Fruit fly (Drosophila melanogaster) whole organism, wandering third instar larva: ENCODE data around the gene CG4613.

Experiments
- Abd-B ChIP-seq: fragments of >200 bp; optimal IDR thresholded peaks from 2 replicates; lab custom pipeline; 2017; ENCODE audit warnings: missing biosample characterization, missing genetic modification characterization
- CG32264 ChIP-seq: fragments of 200-800 bp; sonication (Bioruptor generic); optimal IDR thresholded peaks from 2 replicates; lab custom pipeline; 2016; ENCODE audit warnings: missing biosample characterization, missing genetic modification characterization
- CG9705 ChIP-seq: fragments of 200-800 bp; sonication (Bioruptor generic); optimal IDR thresholded peaks from 2 replicates; lab custom pipeline; 2018; ENCODE audit warnings: missing biosample characterization, mild to moderate bottlenecking, missing genetic modification characterization
- CrebA ChIP-seq: fragments of 200-800 bp; sonication (Bioruptor generic); optimal IDR thresholded peaks from 2 replicates; lab custom pipeline; 2016; ENCODE audit warnings: missing biosample characterization, mild to moderate bottlenecking, missing genetic modification characterization, borderline replicate concordance
- Dfd ChIP-seq: fragments of >200 bp; optimal IDR thresholded peaks from 2 replicates; lab custom pipeline; 2017; ENCODE audit warnings: missing biosample characterization, missing genetic modification characterization
- HLH106 ChIP-seq: fragments of 200-800 bp; optimal IDR thresholded peaks from 3 replicates; lab custom pipeline; 2019; ENCODE audit warnings: missing biosample characterization, mild to moderate bottlenecking, missing genetic modification characterization, moderate library complexity
- Hr78 ChIP-seq: fragments of >200 bp; optimal IDR thresholded peaks from 2 replicates; lab custom pipeline; 2017; ENCODE audit warnings: missing biosample characterization, missing genetic modification characterization
- Hr83 ChIP-seq: fragments of 200-300 bp; sonication (Bioruptor generic); optimal IDR thresholded peaks from 2 replicates; lab custom pipeline; 2016; ENCODE audit warnings: missing biosample characterization, mild to moderate bottlenecking, missing genetic modification characterization, moderate library complexity; ENCODE audit not compliant: poor library complexity, severe bottlenecking
- Jra ChIP-seq: sonication (Bioruptor generic); optimal IDR thresholded peaks from 2 replicates; lab custom pipeline; 2016; ENCODE audit warnings: missing biosample characterization, missing genetic modification characterization
- Mio ChIP-seq: sonication (Bioruptor generic); optimal IDR thresholded peaks from 2 replicates; lab custom pipeline; 2016; ENCODE audit warnings: missing biosample characterization, missing genetic modification characterization
- Myc ChIP-seq: fragments of >200 bp; optimal IDR thresholded peaks from 2 replicates; lab custom pipeline; 2017
- N ChIP-seq: fragments of >200 bp; optimal IDR thresholded peaks from 2 replicates; lab custom pipeline; 2018; ENCODE audit warnings: missing biosample characterization, missing external identifiers, missing genetic modification characterization
- OdsH ChIP-seq: fragments of 200-800 bp; sonication (Bioruptor generic); optimal IDR thresholded peaks from 2 replicates; lab custom pipeline; 2016; ENCODE audit warnings: missing biosample characterization, mild to moderate bottlenecking, missing genetic modification characterization
- Rel ChIP-seq, 2 experiments: fragments of 200-800 bp; sonication (Bioruptor generic) in 1 of 2; optimal IDR thresholded peaks; 2 replicates in 1 of 2; 3 replicates in 1 of 2; lab custom pipeline; 2016 to 2019; ENCODE audit warnings: mild to moderate bottlenecking in 2 of 2, missing biosample characterization in 2 of 2, missing genetic modification characterization in 2 of 2, moderate library complexity in 1 of 2
- Sp1 ChIP-seq: fragments of 200-800 bp; sonication (Bioruptor generic); optimal IDR thresholded peaks from 3 replicates; lab custom pipeline; 2019; ENCODE audit warnings: missing biosample characterization, mild to moderate bottlenecking, missing genetic modification characterization, moderate library complexity
- Vsx2 ChIP-seq: fragments of 200-300, 225-300 bp; sonication (Bioruptor generic); optimal IDR thresholded peaks from 2 replicates; lab custom pipeline; 2018; ENCODE audit warnings: missing biosample characterization, missing genetic modification characterization; ENCODE audit not compliant: partially characterized antibody
- br ChIP-seq: fragments of 200-800 bp; sonication (Bioruptor generic); optimal IDR thresholded peaks from 2 replicates; lab custom pipeline; 2016; ENCODE audit warnings: missing biosample characterization, missing genetic modification characterization
- brk ChIP-seq: fragments of 200-800 bp; sonication (Bioruptor generic); optimal IDR thresholded peaks from 2 replicates; lab custom pipeline; 2016; ENCODE audit warnings: missing biosample characterization, mild to moderate bottlenecking, missing genetic modification characterization
- dl ChIP-seq, 2 experiments: fragments of 175-275, 200-275 bp in 1 of 2; fragments of 200-275 bp in 1 of 2; sonication (Bioruptor generic); optimal IDR thresholded peaks; lab custom pipeline; 2018; ENCODE audit warnings: mild to moderate bottlenecking in 2 of 2, missing biosample characterization in 2 of 2, missing genetic modification characterization in 2 of 2, moderate library complexity in 2 of 2; ENCODE audit not compliant: partially characterized antibody in 2 of 2, insufficient read depth in 1 of 2
- dsf ChIP-seq: sonication (Bioruptor generic); optimal IDR thresholded peaks from 2 replicates; lab custom pipeline; 2016; ENCODE audit warnings: missing biosample characterization, missing genetic modification characterization, borderline replicate concordance
- ey ChIP-seq: fragments of 200-800 bp; sonication (Bioruptor generic); optimal IDR thresholded peaks from 2 replicates; lab custom pipeline; 2016; ENCODE audit warnings: missing biosample characterization, missing genetic modification characterization
- foxo ChIP-seq, 2 experiments: fragments of 200-800 bp; sonication (Bioruptor generic); optimal IDR thresholded peaks; 2 replicates in 1 of 2; 3 replicates in 1 of 2; lab custom pipeline; 2016 to 2017; ENCODE audit warnings: missing biosample characterization in 2 of 2, missing genetic modification characterization in 2 of 2
- fru ChIP-seq: fragments of 200-800 bp; sonication (Bioruptor generic); optimal IDR thresholded peaks from 3 replicates; lab custom pipeline; 2016; ENCODE audit warnings: missing biosample characterization, mild to moderate bottlenecking, missing genetic modification characterization
- h ChIP-seq: fragments of 200-800 bp; sonication (Bioruptor generic); optimal IDR thresholded peaks from 3 replicates; lab custom pipeline; 2016; ENCODE audit warnings: missing biosample characterization, mild to moderate bottlenecking, missing genetic modification characterization
- jim ChIP-seq: fragments of 175-275, 200-325 bp; sonication (Bioruptor generic); optimal IDR thresholded peaks from 2 replicates; lab custom pipeline; 2016; ENCODE audit warnings: missing biosample characterization, mild to moderate bottlenecking, missing genetic modification characterization
- lola ChIP-seq: fragments of >200 bp; optimal IDR thresholded peaks from 2 replicates; lab custom pipeline; 2017; ENCODE audit warnings: missing biosample characterization, missing genetic modification characterization
- pan ChIP-seq: fragments of >200 bp; optimal IDR thresholded peaks from 2 replicates; lab custom pipeline; 2017
- psq ChIP-seq: fragments of 200-800 bp; sonication (Bioruptor generic); optimal IDR thresholded peaks from 3 replicates; lab custom pipeline; 2017; ENCODE audit warnings: missing biosample characterization, mild to moderate bottlenecking, missing genetic modification characterization, moderate library complexity
- rgr ChIP-seq: fragments of 200-800 bp; sonication (Bioruptor generic); optimal IDR thresholded peaks from 3 replicates; lab custom pipeline; 2016; ENCODE audit warnings: missing biosample characterization, mild to moderate bottlenecking, missing genetic modification characterization
- sage ChIP-seq: fragments of 200-800 bp; sonication (Bioruptor generic); optimal IDR thresholded peaks from 2 replicates; lab custom pipeline; 2016; ENCODE audit warnings: missing biosample characterization, mild to moderate bottlenecking, missing genetic modification characterization
- sv ChIP-seq: fragments of 200-800 bp; sonication (Bioruptor generic); optimal IDR thresholded peaks from 3 replicates; lab custom pipeline; 2016; ENCODE audit warnings: missing biosample characterization, missing genetic modification characterization
- tai ChIP-seq: sonication (Bioruptor generic); optimal IDR thresholded peaks from 2 replicates; lab custom pipeline; 2016; ENCODE audit warnings: missing biosample characterization, missing genetic modification characterization
- woc ChIP-seq: sonication (Bioruptor generic); optimal IDR thresholded peaks from 2 replicates; lab custom pipeline; 2016; ENCODE audit warnings: missing biosample characterization, mild to moderate bottlenecking, missing genetic modification characterization

CG4613 gene

dm6 chr3L:14515690-14516089 is 5.8 kb downstream of the CG4613 start:
- TF ChIP-seq Hr78 (no peak), sage (no peak), br (GFP tag; lab: Kevin White, UChicago) (no peak), Rel (GFP tag; optimal IDR thresholded peaks at IDR 0.05; lab: Kevin White, UChicago) (no peak), Rel (tag; optimal IDR thresholded peaks at IDR 0.05; lab: Kevin White, UChicago) (no peak), Mio (GFP tag; lab: Kevin White, UChicago) (no peak), dl (GFP tag; optimal IDR thresholded peaks at IDR 0.05; lab: Kevin White, UChicago; ENCODE audit: insufficient read depth in 1 of 2, partially characterized antibody in 2 of 2) (no peak), sv (no peak), N (GFP tag; lab: Kevin White, UChicago) (no peak), CG9705 (GFP tag; lab: Kevin White, UChicago) (no peak), woc (GFP tag; lab: Kevin White, UChicago) (no peak), Myc (lab: Kevin White, UChicago) (no peak), OdsH (GFP tag; lab: Kevin White, UChicago) (no peak), Abd-B (GFP tag; lab: Kevin White, UChicago) (no peak), Jra (GFP tag; lab: Kevin White, UChicago) (no peak), CG32264 (GFP tag; lab: Kevin White, UChicago) (no peak), Sp1 (GFP tag; lab: Kevin White, UChicago) (no peak), Dfd (GFP tag; lab: Kevin White, UChicago) (no peak), tai (no peak)
- TF ChIP-seq, all 38 proteins: peak for 0

DNA sequence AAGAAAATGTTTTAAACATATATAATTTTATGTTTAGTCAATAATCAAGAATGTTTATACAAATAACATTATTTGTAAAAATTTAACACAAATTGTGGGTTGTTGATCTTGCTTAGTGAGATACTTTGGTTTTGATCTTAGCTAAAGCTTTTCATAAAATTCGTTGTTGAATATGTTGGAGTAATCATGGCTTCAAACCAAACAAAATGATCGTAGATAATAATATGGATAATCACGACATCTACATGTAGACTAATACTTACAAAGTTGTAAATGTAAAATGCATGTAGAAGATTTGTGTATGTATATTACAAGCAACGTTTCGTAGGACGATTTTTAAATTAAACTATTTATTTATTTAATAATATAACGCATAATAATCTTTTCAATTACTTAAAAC is 8.2 kb downstream of the CG4613 start:
- TF ChIP-seq brk (GFP tag; lab: Kevin White, UChicago) (peak; percentile 6), Myc (lab: Kevin White, UChicago) (peak; percentile 53), Dfd (GFP tag; lab: Kevin White, UChicago) (no peak)

dm6 chr3L:14509981-14510380 is 11.5 kb downstream of the CG4613 start:
- TF ChIP-seq dl (GFP tag; optimal IDR thresholded peaks at IDR 0.05; lab: Kevin White, UChicago; ENCODE audit: insufficient read depth in 1 of 2, partially characterized antibody in 2 of 2): no peak
- TF ChIP-seq fru (GFP tag; lab: Kevin White, UChicago): peak; percentile 19
- peak; percentile 47 for TF ChIP-seq br (GFP tag; lab: Kevin White, UChicago)
- TF ChIP-seq h: peak; percentile 2
- peak; percentile 13 for TF ChIP-seq CrebA (GFP tag; lab: Kevin White, UChicago)
- TF ChIP-seq psq (GFP tag; lab: Kevin White, UChicago): peak; percentile 31
- no peak for TF ChIP-seq CG32264 (GFP tag; lab: Kevin White, UChicago)
- TF ChIP-seq sv: no peak
- peak; percentile 43 for TF ChIP-seq Sp1 (GFP tag; lab: Kevin White, UChicago)
- TF ChIP-seq Hr83 (GFP tag; lab: Kevin White, UChicago): no peak
- no peak for TF ChIP-seq foxo (GFP tag; optimal IDR thresholded peaks at IDR 0.05; lab: Kevin White, UChicago)
- TF ChIP-seq jim (GFP tag; lab: Kevin White, UChicago): peak; percentile 98
- no peak for TF ChIP-seq Rel (GFP tag; optimal IDR thresholded peaks at IDR 0.05; lab: Kevin White, UChicago)
- peak; percentile 36 for TF ChIP-seq Rel (tag; optimal IDR thresholded peaks at IDR 0.05; lab: Kevin White, UChicago)

DNA sequence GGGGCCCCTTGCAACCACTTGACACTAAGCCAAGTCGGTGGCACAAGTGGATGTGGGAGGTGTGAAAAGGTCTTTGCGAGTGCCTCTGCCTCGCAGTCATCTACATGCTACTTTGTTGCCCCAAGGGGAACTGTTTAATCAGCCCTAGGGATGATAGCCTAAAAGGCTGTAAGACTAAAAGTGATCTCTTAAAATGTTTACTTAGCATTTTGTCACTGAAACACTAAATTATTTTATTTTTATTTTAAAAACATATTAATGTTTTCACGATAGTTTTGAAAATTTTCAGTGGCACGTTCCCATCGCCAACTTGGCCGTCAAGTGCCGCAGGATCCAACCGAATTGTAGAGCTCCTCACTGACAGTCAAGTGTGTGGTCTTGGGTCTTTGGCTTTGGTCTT is 24.0 kb downstream of the CG4613 start:
- TF ChIP-seq OdsH (GFP tag; lab: Kevin White, UChicago) (peak; percentile 37), woc (GFP tag; lab: Kevin White, UChicago) (no peak), dl (GFP tag; optimal IDR thresholded peaks at IDR 0.05; lab: Kevin White, UChicago; ENCODE audit: insufficient read depth in 1 of 2, partially characterized antibody in 2 of 2) (no peak), h (peak; percentile 50), fru (GFP tag; lab: Kevin White, UChicago) (peak; percentile 18), foxo (GFP tag; optimal IDR thresholded peaks at IDR 0.05; lab: Kevin White, UChicago) (peak in 1 of 2 experiments; percentile 30), psq (GFP tag; lab: Kevin White, UChicago) (peak; percentile 12)

- TF ChIP-seq ey (peak; percentile 67), rgr (GFP tag; lab: Kevin White, UChicago) (peak; percentile 79), Dfd (GFP tag; lab: Kevin White, UChicago) (no peak), foxo (GFP tag; optimal IDR thresholded peaks at IDR 0.05; lab: Kevin White, UChicago) (peak in 1 of 2 experiments; percentile 79), pan (lab: Kevin White, UChicago) (no peak), Sp1 (GFP tag; lab: Kevin White, UChicago) (peak; percentile 66), N (GFP tag; lab: Kevin White, UChicago) (no peak), CrebA (GFP tag; lab: Kevin White, UChicago) (no peak), Abd-B (GFP tag; lab: Kevin White, UChicago) (no peak), woc (GFP tag; lab: Kevin White, UChicago) (peak; percentile 44), OdsH (GFP tag; lab: Kevin White, UChicago) (peak; percentile 78), Mio (GFP tag; lab: Kevin White, UChicago) (no peak), CG9705 (GFP tag; lab: Kevin White, UChicago) (peak; percentile 15), sv (no peak), HLH106 (tag; lab: Kevin White, UChicago) (peak; percentile 60), dsf (GFP tag; lab: Kevin White, UChicago) (peak; percentile 32), jim (GFP tag; lab: Kevin White, UChicago) (no peak), dl (GFP tag; optimal IDR thresholded peaks at IDR 0.05; lab: Kevin White, UChicago; ENCODE audit: insufficient read depth in 1 of 2, partially characterized antibody in 2 of 2) (no peak), sage (peak; percentile 63), Vsx2 (GFP tag; lab: Kevin White, UChicago) (no peak), br (GFP tag; lab: Kevin White, UChicago) (peak; percentile 59), brk (GFP tag; lab: Kevin White, UChicago) (peak; percentile 73), Rel (GFP tag; optimal IDR thresholded peaks at IDR 0.05; lab: Kevin White, UChicago) (peak; percentile 32), Rel (tag; optimal IDR thresholded peaks at IDR 0.05; lab: Kevin White, UChicago) (no peak), fru (GFP tag; lab: Kevin White, UChicago) (peak; percentile 76), CG32264 (GFP tag; lab: Kevin White, UChicago) (peak; percentile 23), lola (GFP tag; lab: Kevin White, UChicago) (no peak)
Observed at dm6 chr3L:14486611-14487350, 34.7 kb downstream of the CG4613 start.
